Worm (Caenorhabditis elegans) whole organism, early embryonic: ENCODE measurements around the gene C08B6.11.

Source experiments
- F13C5.2 ChIP-seq: sonication (generic microtip); optimal IDR thresholded peaks from 2 replicates; lab custom pipeline; 2017; ENCODE audit warnings: mild to moderate bottlenecking, missing genetic modification characterization, inconsistent platforms, missing compliant biosample characterization
- ama-1 ChIP-seq: fragments of 150-350 bp; optimal IDR thresholded peaks from 2 replicates; lab custom pipeline; 2014
- hmg-4 ChIP-seq: fragments of 200-800 bp; sonication (Bioruptor generic); optimal IDR thresholded peaks from 2 replicates; lab custom pipeline; 2018; ENCODE audit warnings: mild to moderate bottlenecking, missing genetic modification characterization, missing compliant biosample characterization
- hnd-1 ChIP-seq: sonication (generic microtip); optimal IDR thresholded peaks from 2 replicates; lab custom pipeline; 2016; ENCODE audit warnings: missing genetic modification characterization, missing compliant biosample characterization

DNA sequence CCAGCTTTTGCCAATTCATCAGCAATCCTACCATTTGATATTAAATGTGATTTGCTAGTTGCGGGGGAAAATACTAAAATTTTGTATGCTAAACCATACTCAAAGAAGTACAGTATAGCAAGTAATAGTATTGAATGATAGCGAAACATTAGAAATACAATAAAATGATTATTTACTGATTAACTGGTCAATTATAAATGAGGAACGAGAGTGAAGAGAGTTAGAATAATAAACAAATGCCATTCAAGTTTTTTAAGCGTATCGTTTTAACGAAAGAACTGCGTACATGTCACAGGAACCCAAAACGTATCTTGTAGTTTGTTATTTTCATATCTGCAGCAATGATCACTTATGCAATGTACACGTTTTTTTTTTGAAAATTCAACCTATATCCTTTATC, 9.0 kb upstream of the C08B6.11 start, which contains the start of gene ugt-47:
- TF ChIP-seq F13C5.2 (tag; lab: Kevin White, UChicago) = no peak
- TF ChIP-seq hnd-1 (tag; lab: Kevin White, UChicago) = no peak
- TF ChIP-seq ama-1 = no peak
- no peak for TF ChIP-seq hmg-4
